Worm (Caenorhabditis elegans): ENCODE measurements around the gene D1079.1.

DNA sequence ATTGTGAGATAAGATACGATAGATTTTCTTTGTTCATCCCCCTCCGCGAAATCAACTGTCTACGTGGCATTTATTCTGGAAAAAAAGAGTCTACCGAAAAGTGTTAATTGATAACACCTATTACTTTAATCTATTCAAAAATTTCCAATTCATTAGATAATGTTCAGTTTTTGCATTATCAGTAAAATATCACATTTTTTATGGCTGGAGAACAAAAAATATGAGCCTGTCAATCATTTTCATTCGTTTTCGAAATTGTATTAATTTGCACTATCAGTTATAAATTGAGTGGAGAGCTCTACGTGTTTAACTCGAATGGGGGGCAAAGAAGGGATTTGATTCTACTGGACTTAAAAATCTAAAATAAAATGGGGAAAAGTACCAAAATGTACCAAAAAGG lies 43.9 kb upstream of the D1079.1 start:
- TF ChIP-seq pha-4 (tag; optimal IDR thresholded peaks at IDR 0.05) (no peak), pqm-1 (tag; optimal IDR thresholded peaks at IDR 0.05) (no peak)

Data from whole organism, late embryonic.